Fruit fly (Drosophila melanogaster) whole organism, embryonic: Measurements from ENCODE around the gene GXIVsPLA2.
A peak's percentile ranks its signal among the peaks of the same experiment; 100 is the strongest.

ENCODE experiments used
- CG10209 ChIP-seq: fragments of 200-800 bp; sonication (Bioruptor generic); optimal IDR thresholded peaks from 3 replicates; lab custom pipeline; 2017; ENCODE audit warnings: missing biosample characterization, mild to moderate bottlenecking, missing genetic modification characterization, missing genetic modification reagents
- CG10321 ChIP-seq: fragments of 200-800 bp; sonication (Bioruptor generic); IDR thresholded peaks from 2 replicates; pipeline ENCODE4 v1.3.6; 2022; ENCODE audit warnings: missing biosample characterization, missing genetic modification characterization
- CG10431 ChIP-seq: fragments of 200-800 bp; sonication (Bioruptor generic); optimal IDR thresholded peaks from 3 replicates; lab custom pipeline; 2018; ENCODE audit warnings: missing biosample characterization, mild to moderate bottlenecking, missing genetic modification characterization
- CG10565 ChIP-seq: fragments of 200-800 bp; sonication (Bioruptor generic); optimal IDR thresholded peaks from 3 replicates; lab custom pipeline; 2016; ENCODE audit warnings: missing biosample characterization, mild to moderate bottlenecking, missing genetic modification characterization
- CG11085 ChIP-seq: fragments of 200-800 bp; sonication (Bioruptor generic); IDR thresholded peaks from 2 replicates; pipeline ENCODE4 v1.3.6; 2022; ENCODE audit warnings: missing biosample characterization, missing genetic modification characterization
- CG11093 ChIP-seq: fragments of 200-800 bp; sonication (Bioruptor generic); IDR thresholded peaks from 3 replicates; pipeline ENCODE4 v1.3.6; 2022; ENCODE audit warnings: missing biosample characterization, missing genetic modification characterization
- CG11695 ChIP-seq: fragments of 200-800 bp; sonication (Bioruptor generic); IDR thresholded peaks from 3 replicates; pipeline ENCODE4 v1.3.6; 2022; ENCODE audit warnings: missing biosample characterization, missing genetic modification characterization
- CG1233 ChIP-seq: fragments of 200-800 bp; sonication (Bioruptor generic); optimal IDR thresholded peaks from 4 replicates; lab custom pipeline; 2018; ENCODE audit warnings: missing biosample characterization, mild to moderate bottlenecking, missing genetic modification characterization
- CG17359 ChIP-seq: fragments of 200-800 bp; sonication (Bioruptor generic); optimal IDR thresholded peaks from 3 replicates; lab custom pipeline; 2018; ENCODE audit warnings: missing biosample characterization, mild to moderate bottlenecking, missing genetic modification characterization, moderate library complexity
- CG17802 ChIP-seq: fragments of 200-800 bp; sonication (Bioruptor generic); optimal IDR thresholded peaks from 2 replicates; lab custom pipeline; 2018; ENCODE audit warnings: missing biosample characterization, mild to moderate bottlenecking, missing genetic modification characterization, moderate library complexity
- CG17829 ChIP-seq: fragments of 200-800 bp; optimal IDR thresholded peaks from 2 replicates; lab custom pipeline; 2019; ENCODE audit warnings: missing biosample characterization, mild to moderate bottlenecking, missing genetic modification characterization, moderate library complexity
- CG18764 ChIP-seq: fragments of 200-800 bp; sonication (Bioruptor generic); optimal IDR thresholded peaks from 3 replicates; lab custom pipeline; 2016; ENCODE audit warnings: missing biosample characterization, missing genetic modification characterization
- CG2120 ChIP-seq: fragments of 200-800 bp; sonication (Bioruptor generic); optimal IDR thresholded peaks from 3 replicates; lab custom pipeline; 2016; ENCODE audit warnings: missing biosample characterization, missing genetic modification characterization
- CG31224 ChIP-seq: fragments of 200-800 bp; sonication (Bioruptor generic); IDR thresholded peaks from 2 replicates; pipeline ENCODE4 v1.3.6; 2022; ENCODE audit warnings: missing biosample characterization, missing genetic modification characterization
- CG34422 ChIP-seq: fragments of 200-800 bp; sonication (Bioruptor generic); IDR thresholded peaks from 3 replicates; pipeline ENCODE4 v1.3.6; 2022; ENCODE audit warnings: missing biosample characterization, missing genetic modification characterization
- CG3995 ChIP-seq: fragments of 200-800 bp; sonication (Bioruptor generic); optimal IDR thresholded peaks from 3 replicates; lab custom pipeline; 2016; ENCODE audit warnings: missing biosample characterization, missing genetic modification characterization
- CG4404 ChIP-seq: fragments of 200-800 bp; sonication (Bioruptor generic); IDR thresholded peaks from 2 replicates; pipeline ENCODE4 v1.3.6; 2022; ENCODE audit warnings: missing biosample characterization, missing genetic modification characterization
- CG4617 ChIP-seq: fragments of 200-800 bp; sonication (Bioruptor generic); optimal IDR thresholded peaks from 3 replicates; lab custom pipeline; 2016; ENCODE audit warnings: missing biosample characterization, missing genetic modification characterization, borderline replicate concordance
- CG5245 ChIP-seq: fragments of 200-800 bp; sonication (Bioruptor generic); optimal IDR thresholded peaks from 3 replicates; lab custom pipeline; 2016; ENCODE audit warnings: missing biosample characterization, missing genetic modification characterization
- CG6654 ChIP-seq: fragments of 200-800 bp; sonication (Bioruptor generic); optimal IDR thresholded peaks from 2 replicates; lab custom pipeline; 2017; ENCODE audit warnings: missing biosample characterization, mild to moderate bottlenecking, missing genetic modification characterization
- CG6813 ChIP-seq: fragments of 200-800 bp; sonication (Bioruptor generic); optimal IDR thresholded peaks from 2 replicates; lab custom pipeline; 2017; ENCODE audit warnings: missing biosample characterization, missing genetic modification characterization, mild to moderate bottlenecking, moderate library complexity, missing genetic modification reagents
- CG7556 ChIP-seq: fragments of 200-800 bp; sonication (Bioruptor generic); optimal IDR thresholded peaks from 2 replicates; lab custom pipeline; 2017; ENCODE audit warnings: missing biosample characterization, mild to moderate bottlenecking, missing genetic modification characterization
- CG8281 ChIP-seq: fragments of 200-800 bp; sonication (Bioruptor generic); optimal IDR thresholded peaks from 2 replicates; lab custom pipeline; 2018; ENCODE audit warnings: missing biosample characterization, mild to moderate bottlenecking, missing genetic modification characterization, moderate library complexity
- CG9932 ChIP-seq: fragments of 200-800 bp; sonication (Bioruptor generic); IDR thresholded peaks from 2 replicates; pipeline ENCODE4 v1.3.6; 2022; ENCODE audit warnings: missing biosample characterization, missing genetic modification characterization
- Camta ChIP-seq: fragments of 200-800 bp; sonication (Bioruptor generic); optimal IDR thresholded peaks from 2 replicates; lab custom pipeline; 2016; ENCODE audit warnings: missing biosample characterization, missing genetic modification characterization
- CrebB ChIP-seq: fragments of 200-800 bp; sonication (Bioruptor generic); optimal IDR thresholded peaks from 3 replicates; lab custom pipeline; 2018; ENCODE audit warnings: missing biosample characterization, mild to moderate bottlenecking, missing genetic modification characterization
- Hey ChIP-seq: fragments of 200-800 bp; sonication (Bioruptor generic); optimal IDR thresholded peaks from 3 replicates; lab custom pipeline; 2018; ENCODE audit warnings: missing biosample characterization, mild to moderate bottlenecking, missing genetic modification characterization
- HmgZ ChIP-seq: fragments of 200-800 bp; sonication (Bioruptor generic); optimal IDR thresholded peaks from 2 replicates; lab custom pipeline; 2018; ENCODE audit warnings: missing biosample characterization, mild to moderate bottlenecking, missing genetic modification characterization
- Hmx ChIP-seq: fragments of 200-800 bp; sonication (Bioruptor generic); optimal IDR thresholded peaks from 2 replicates; lab custom pipeline; 2016; ENCODE audit warnings: missing biosample characterization, missing genetic modification characterization
- Hr51 ChIP-seq, 2 experiments: fragments of 200-800 bp; sonication (Bioruptor generic); optimal IDR thresholded peaks; 2 replicates in 1 of 2; 3 replicates in 1 of 2; lab custom pipeline; 2016 to 2018; ENCODE audit warnings: missing biosample characterization in 2 of 2, missing genetic modification characterization in 2 of 2, mild to moderate bottlenecking in 1 of 2, moderate library complexity in 1 of 2
- MTF-1 ChIP-seq: fragments of 200-800 bp; sonication (Bioruptor generic); optimal IDR thresholded peaks from 2 replicates; lab custom pipeline; 2018; ENCODE audit warnings: missing biosample characterization, mild to moderate bottlenecking, missing genetic modification characterization, borderline replicate concordance
- NfI ChIP-seq: fragments of 200-800 bp; sonication (Bioruptor generic); optimal IDR thresholded peaks from 3 replicates; lab custom pipeline; 2018; ENCODE audit warnings: missing biosample characterization, mild to moderate bottlenecking, missing genetic modification characterization, moderate library complexity
- Scr ChIP-seq: fragments of 200-800 bp; sonication (Bioruptor generic); IDR thresholded peaks from 2 replicates; pipeline ENCODE4 v1.3.6; 2022; ENCODE audit warnings: missing biosample characterization, missing genetic modification characterization; ENCODE audit not compliant: partially characterized antibody
- Stat92E ChIP-seq, 3 experiments: fragments of >200 bp in 2 of 3; fragments of 200-800 bp in 1 of 3; sonication (Bioruptor generic) in 1 of 3; optimal IDR thresholded peaks; 2 replicates each; lab custom pipeline; 2017 to 2019; ENCODE audit warnings: missing biosample characterization in 3 of 3, missing genetic modification characterization in 3 of 3, mild to moderate bottlenecking in 1 of 3, moderate library complexity in 1 of 3
- Xbp1 ChIP-seq: fragments of 200-800 bp; sonication (Bioruptor generic); optimal IDR thresholded peaks from 3 replicates; lab custom pipeline; 2016; ENCODE audit warnings: missing biosample characterization, mild to moderate bottlenecking, missing genetic modification characterization
- Xrp1 ChIP-seq: fragments of 200-800 bp; sonication (Bioruptor generic); IDR thresholded peaks from 2 replicates; pipeline ENCODE4 v1.3.6; 2022; ENCODE audit warnings: missing biosample characterization, missing genetic modification characterization
- ab ChIP-seq: fragments of 200-800 bp; sonication (Bioruptor generic); optimal IDR thresholded peaks from 2 replicates; lab custom pipeline; 2016; ENCODE audit warnings: missing biosample characterization, missing genetic modification characterization
- aop ChIP-seq: fragments of 200-800 bp; sonication (Bioruptor generic); IDR thresholded peaks from 2 replicates; pipeline ENCODE4 v1.3.6; 2022; ENCODE audit warnings: missing biosample characterization, missing genetic modification characterization
- ash1 ChIP-seq: fragments of 200-800 bp; sonication (Bioruptor generic); optimal IDR thresholded peaks from 2 replicates; lab custom pipeline; 2018; ENCODE audit warnings: missing biosample characterization, mild to moderate bottlenecking, missing genetic modification characterization
- chinmo ChIP-seq: fragments of 200-800 bp; sonication (Bioruptor generic); IDR thresholded peaks from 4 replicates; pipeline ENCODE4 v1.3.6; 2022; ENCODE audit warnings: missing biosample characterization, missing genetic modification characterization; ENCODE audit not compliant: partially characterized antibody
- chm ChIP-seq: fragments of 200-800 bp; sonication (Bioruptor generic); IDR thresholded peaks from 2 replicates; pipeline ENCODE4 v1.3.6; 2022; ENCODE audit warnings: missing biosample characterization, missing genetic modification characterization
- crc ChIP-seq: fragments of 200-800 bp; sonication (Bioruptor generic); optimal IDR thresholded peaks from 2 replicates; lab custom pipeline; 2016; ENCODE audit warnings: missing biosample characterization, missing genetic modification characterization
- dati ChIP-seq: fragments of 200-800 bp; sonication (Bioruptor generic); IDR thresholded peaks from 2 replicates; pipeline ENCODE4 v1.3.6; 2022; ENCODE audit warnings: missing biosample characterization, missing genetic modification characterization
- nerfin-2 ChIP-seq: fragments of 200-800 bp; sonication (Bioruptor generic); IDR thresholded peaks from 2 replicates; pipeline ENCODE4 v1.3.6; 2022; ENCODE audit warnings: missing biosample characterization, missing genetic modification characterization; ENCODE audit not compliant: partially characterized antibody
- pfk ChIP-seq: fragments of 200-800 bp; sonication (Bioruptor generic); optimal IDR thresholded peaks from 2 replicates; lab custom pipeline; 2018; ENCODE audit warnings: missing biosample characterization, mild to moderate bottlenecking, missing genetic modification characterization, moderate library complexity
- psq ChIP-seq: fragments of 200-800 bp; sonication (Bioruptor generic); optimal IDR thresholded peaks from 2 replicates; lab custom pipeline; 2017; ENCODE audit warnings: missing biosample characterization, missing genetic modification characterization
- sim ChIP-seq: fragments of 200-800 bp; sonication (Bioruptor generic); IDR thresholded peaks from 2 replicates; pipeline ENCODE4 v1.3.6; 2022; ENCODE audit warnings: missing biosample characterization, missing genetic modification characterization
- sug ChIP-seq: fragments of 200-800 bp; optimal IDR thresholded peaks from 2 replicates; lab custom pipeline; 2019; ENCODE audit warnings: missing biosample characterization, mild to moderate bottlenecking, missing genetic modification characterization, moderate library complexity
- ttk ChIP-seq: fragments of 200-800 bp; sonication (Bioruptor generic); IDR thresholded peaks from 2 replicates; pipeline ENCODE4 v2.1.2; 2022; ENCODE audit warnings: missing biosample characterization, missing genetic modification characterization
- wek ChIP-seq: fragments of 200-800 bp; sonication (Bioruptor generic); optimal IDR thresholded peaks from 3 replicates; lab custom pipeline; 2018; ENCODE audit warnings: missing biosample characterization, mild to moderate bottlenecking, missing genetic modification characterization, moderate library complexity
- zfh2 ChIP-seq: fragments of 200-800 bp; sonication (Bioruptor generic); optimal IDR thresholded peaks from 2 replicates; lab custom pipeline; 2016; ENCODE audit warnings: missing biosample characterization, missing genetic modification characterization

The GXIVsPLA2 gene

dm6 chr3L:15977565-15977964, 22.7 kb downstream of the GXIVsPLA2 start (continued):
- TF ChIP-seq Hey, result no peak
- no peak for TF ChIP-seq zfh2 (GFP tag; lab: Kevin White, UChicago)
- TF ChIP-seq dati (GFP tag; lab: Robert Waterston, UW), result no peak
- peak; percentile 49 for TF ChIP-seq CG1233 (GFP tag; lab: Kevin White, UChicago)
- no peak for TF ChIP-seq aop (GFP tag; lab: Robert Waterston, UW)
- TF ChIP-seq wek (GFP tag; lab: Kevin White, UChicago), result no peak
- TF ChIP-seq crc (GFP tag; lab: Kevin White, UChicago), result no peak
- no peak for TF ChIP-seq nerfin-2 (GFP tag; lab: Robert Waterston, UW)
- TF ChIP-seq CG10209 (GFP tag; lab: Kevin White, UChicago), result peak; percentile 28
- TF ChIP-seq ttk, result peak; percentile 59
- TF ChIP-seq CG6654 (GFP tag; lab: Kevin White, UChicago), result no peak
- no peak for TF ChIP-seq CG10321 (GFP tag; lab: Robert Waterston, UW)
- TF ChIP-seq Xrp1, result peak; percentile 73
- TF ChIP-seq CG2120 (GFP tag; lab: Kevin White, UChicago), result peak; percentile 63
- peak; percentile 67; the same call in 2 of the 3 replicates for TF ChIP-seq CG34422 (GFP tag; lab: Robert Waterston, UW)
- no peak for TF ChIP-seq CG9932 (GFP tag; lab: Robert Waterston, UW)
- TF ChIP-seq psq, result no peak
- TF ChIP-seq pfk, result no peak
- no peak for TF ChIP-seq CG3995 (GFP tag; lab: Kevin White, UChicago)
- no peak for TF ChIP-seq Xbp1 (GFP tag; lab: Kevin White, UChicago)
- TF ChIP-seq Stat92E (GFP tag; optimal IDR thresholded peaks at IDR 0.05; lab: Kevin White, UChicago), result no peak
- TF ChIP-seq CG17359 (tag; lab: Kevin White, UChicago), result peak; percentile 71
- no peak for TF ChIP-seq CrebB (tag; lab: Kevin White, UChicago)
- TF ChIP-seq CG11093 (GFP tag; lab: Robert Waterston, UW), result peak; percentile 63; the same call in 2 of the 3 replicates
- no peak for TF ChIP-seq CG4617 (GFP tag; lab: Kevin White, UChicago)
- no peak for TF ChIP-seq CG17802
- no peak for TF ChIP-seq CG10565 (GFP tag; lab: Kevin White, UChicago)
- peak; percentile 73 for TF ChIP-seq CG11695 (GFP tag; lab: Robert Waterston, UW)
- TF ChIP-seq HmgZ (tag; lab: Kevin White, UChicago), result no peak
- TF ChIP-seq CG8281 (tag; lab: Kevin White, UChicago), result no peak
- peak; percentile 25; the same call in 1 of the 2 replicates for TF ChIP-seq CG11085
- TF ChIP-seq CG7556 (GFP tag; lab: Kevin White, UChicago), result no peak
- peak; percentile 41; the same call in 1 of the 2 replicates for TF ChIP-seq CG31224 (GFP tag; lab: Robert Waterston, UW)
- no peak for TF ChIP-seq ab (GFP tag; lab: Kevin White, UChicago)
- no peak for TF ChIP-seq Hr51 (GFP tag; optimal IDR thresholded peaks at IDR 0.05; lab: Kevin White, UChicago)
- peak; percentile 45; the same call in 1 of the 2 replicates for TF ChIP-seq CG4404 (GFP tag; lab: Robert Waterston, UW)
- peak; percentile 20 for TF ChIP-seq CG6813 (GFP tag; lab: Kevin White, UChicago)
- no peak for TF ChIP-seq sim (GFP tag; lab: Robert Waterston, UW)
- TF ChIP-seq Scr (GFP tag; lab: Robert Waterston, UW), result no peak
- TF ChIP-seq chinmo (GFP tag; lab: Robert Waterston, UW), result no peak
- peak; percentile 10 for TF ChIP-seq CG18764
- no peak for TF ChIP-seq chm (GFP tag; lab: Robert Waterston, UW)
- peak; percentile 32 for TF ChIP-seq CG5245
- no peak for TF ChIP-seq ash1 (GFP tag; lab: Kevin White, UChicago)
- TF ChIP-seq CG10431 (GFP tag; lab: Kevin White, UChicago), result no peak
- peak; percentile 55 for TF ChIP-seq CG17829 (tag; lab: Kevin White, UChicago)
- TF ChIP-seq MTF-1 (GFP tag; lab: Kevin White, UChicago), result no peak
- no peak for TF ChIP-seq Hmx (GFP tag; lab: Kevin White, UChicago)
- TF ChIP-seq NfI (GFP tag; lab: Kevin White, UChicago), result no peak
- no peak for TF ChIP-seq Camta (GFP tag; lab: Kevin White, UChicago)
- no peak for TF ChIP-seq sug (tag; lab: Kevin White, UChicago)
